Worm (Caenorhabditis elegans) whole organism, L4 larva: Measurements from ENCODE around the gene npr-37.

ENCODE experiments used
- T20F7.1 ChIP-seq: fragments of 200-800 bp; sonication (Bioruptor generic); optimal IDR thresholded peaks from 2 replicates; lab custom pipeline; 2018; ENCODE audit warnings: mild to moderate bottlenecking, missing genetic modification characterization, missing compliant biosample characterization
- T26A8.4 ChIP-seq: fragments of 200-800 bp; sonication (Bioruptor generic); IDR thresholded peaks from 2 replicates; pipeline ENCODE4 v1.3.6; 2022; ENCODE audit warnings: missing genetic modification characterization, missing compliant biosample characterization
- Y75B8A.6 ChIP-seq: fragments of 200-800 bp; sonication (Bioruptor generic); IDR thresholded peaks from 2 replicates; pipeline ENCODE4 v1.3.6; 2022; ENCODE audit warnings: missing genetic modification reagents, missing genetic modification characterization, missing compliant biosample characterization
- ZK337.2 ChIP-seq: fragments of 200-800 bp; sonication (Bioruptor generic); IDR thresholded peaks from 2 replicates; pipeline ENCODE4 v1.3.6; 2022; ENCODE audit warnings: missing genetic modification reagents, missing genetic modification characterization, missing compliant biosample characterization
- aha-1 ChIP-seq: fragments of 150-350 bp; peaks from one replicate; lab custom pipeline; 2014; ENCODE audit warnings: missing biosample characterization, missing genetic modification characterization
- aly-2 ChIP-seq: sonication (generic microtip); optimal IDR thresholded peaks from 2 replicates; lab custom pipeline; 2018; ENCODE audit warnings: missing biosample characterization, missing genetic modification characterization
- ceh-20 ChIP-seq: fragments of 200-800 bp; sonication (Bioruptor generic); IDR thresholded peaks from 2 replicates; pipeline ENCODE4 v1.3.6; 2022; ENCODE audit warnings: missing genetic modification reagents, missing genetic modification characterization, missing compliant biosample characterization
- ceh-44 ChIP-seq: fragments of 200-800 bp; sonication (Bioruptor generic); IDR thresholded peaks from 2 replicates; pipeline ENCODE4 v1.3.6; 2022; ENCODE audit warnings: missing genetic modification reagents, missing genetic modification characterization, missing compliant biosample characterization
- ceh-62 ChIP-seq: sonication (generic microtip); optimal IDR thresholded peaks from 2 replicates; lab custom pipeline; 2017; ENCODE audit warnings: missing biosample characterization, missing genetic modification characterization
- ces-1 ChIP-seq: fragments of 150-350 bp; sonication (generic microtip); optimal IDR thresholded peaks from 4 replicates; lab custom pipeline; 2014; ENCODE audit warnings: missing biosample characterization, missing genetic modification reagents, missing genetic modification characterization
- ctbp-1 ChIP-seq: fragments of 200-800 bp; sonication (Bioruptor generic); IDR thresholded peaks from 2 replicates; pipeline ENCODE4 v1.3.6; 2022; ENCODE audit warnings: missing genetic modification reagents, missing genetic modification characterization, missing compliant biosample characterization
- daf-19 ChIP-seq: fragments of 200-800 bp; sonication (Bioruptor generic); conservative IDR thresholded peaks from 2 replicates; pipeline ENCODE4 v1.3.6; 2022; ENCODE audit warnings: missing genetic modification characterization, missing compliant biosample characterization
- daf-8 ChIP-seq: fragments of 200-800 bp; sonication (Bioruptor generic); IDR thresholded peaks from 2 replicates; pipeline ENCODE4 v1.3.6; 2022; ENCODE audit warnings: missing genetic modification characterization, missing compliant biosample characterization
- dmd-6 ChIP-seq: fragments of 200-800 bp; sonication (Bioruptor generic); IDR thresholded peaks from 2 replicates; pipeline ENCODE4 v1.3.6; 2022; ENCODE audit warnings: missing genetic modification reagents, missing genetic modification characterization, missing compliant biosample characterization
- dpl-1 ChIP-seq: fragments of 150-350 bp; optimal IDR thresholded peaks from 2 replicates; lab custom pipeline; 2014; ENCODE audit warnings: missing biosample characterization, missing genetic modification reagents, missing genetic modification characterization
- egl-27 ChIP-seq: sonication (generic microtip); optimal IDR thresholded peaks from 3 replicates; lab custom pipeline; 2017; ENCODE audit warnings: missing biosample characterization, missing genetic modification reagents, missing genetic modification characterization
- hlh-11 ChIP-seq: fragments of 200-800 bp; sonication (Bioruptor generic); optimal IDR thresholded peaks from 2 replicates; lab custom pipeline; 2018; ENCODE audit warnings: mild to moderate bottlenecking, missing genetic modification characterization, missing compliant biosample characterization
- hlh-30 ChIP-seq: sonication (generic microtip); optimal IDR thresholded peaks from 2 replicates; lab custom pipeline; 2017; ENCODE audit warnings: antibody characterized with exemption, mild to moderate bottlenecking, missing genetic modification characterization, missing compliant biosample characterization; ENCODE audit not compliant: insufficient read depth
- lim-7 ChIP-seq: fragments of 200-800 bp; sonication (Bioruptor generic); IDR thresholded peaks from 2 replicates; pipeline ENCODE4 v1.3.6; 2022; ENCODE audit warnings: missing genetic modification characterization, missing compliant biosample characterization
- lin-38 ChIP-seq: fragments of 200-800 bp; sonication (Bioruptor generic); IDR thresholded peaks from 2 replicates; pipeline ENCODE4 v1.3.6; 2022; ENCODE audit warnings: missing genetic modification reagents, missing genetic modification characterization, missing compliant biosample characterization
- madf-9 ChIP-seq: fragments of 200-800 bp; sonication (Bioruptor generic); conservative IDR thresholded peaks from 2 replicates; pipeline ENCODE4 v1.3.6; 2022; ENCODE audit warnings: missing genetic modification reagents, missing genetic modification characterization, missing compliant biosample characterization
- mdl-1 ChIP-seq, 2 experiments: fragments of 150-350 bp in 1 of 2; sonication (generic microtip) in 1 of 2; optimal IDR thresholded peaks; 2 replicates each; lab custom pipeline; 2014 to 2017; ENCODE audit warnings: missing biosample characterization in 2 of 2, missing genetic modification characterization in 2 of 2
- mdt-29 ChIP-seq: fragments of 200-800 bp; sonication (Bioruptor generic); IDR thresholded peaks from 2 replicates; pipeline ENCODE4 v1.3.6; 2022; ENCODE audit warnings: missing genetic modification reagents, missing genetic modification characterization, missing compliant biosample characterization
- mes-2 ChIP-seq: sonication (generic microtip); optimal IDR thresholded peaks from 2 replicates; lab custom pipeline; 2016; ENCODE audit warnings: missing genotype, mild to moderate bottlenecking, missing genetic modification characterization, missing compliant biosample characterization; ENCODE audit not compliant: poor library complexity, severe bottlenecking
- mxl-3 ChIP-seq: fragments of 200-800 bp; sonication (Bioruptor generic); optimal IDR thresholded peaks from 2 replicates; lab custom pipeline; 2018; ENCODE audit warnings: mild to moderate bottlenecking, missing genetic modification characterization, missing compliant biosample characterization
- nhr-102 ChIP-seq: sonication (generic microtip); optimal IDR thresholded peaks from 2 replicates; lab custom pipeline; 2016; ENCODE audit warnings: mild to moderate bottlenecking, missing genetic modification characterization, moderate library complexity, missing compliant biosample characterization
- nhr-111 ChIP-seq: fragments of 200-800 bp; sonication (Bioruptor generic); optimal IDR thresholded peaks from 2 replicates; lab custom pipeline; 2018; ENCODE audit warnings: mild to moderate bottlenecking, missing genetic modification characterization, missing compliant biosample characterization
- nhr-28 ChIP-seq: fragments of 150-350 bp; optimal IDR thresholded peaks from 2 replicates; lab custom pipeline; 2014; ENCODE audit warnings: missing biosample characterization, missing genetic modification characterization
- nhr-6 ChIP-seq: fragments of 150-350 bp; optimal IDR thresholded peaks from 2 replicates; lab custom pipeline; 2014; ENCODE audit warnings: missing biosample characterization, missing genetic modification characterization
- php-3 ChIP-seq: fragments of 200-800 bp; sonication (Bioruptor generic); IDR thresholded peaks from 2 replicates; pipeline ENCODE4 v1.3.6; 2022; ENCODE audit warnings: missing genetic modification reagents, missing genetic modification characterization, missing compliant biosample characterization
- pqm-1 ChIP-seq: sonication (generic microtip); optimal IDR thresholded peaks from 2 replicates; lab custom pipeline; 2017; ENCODE audit warnings: missing biosample characterization, missing genetic modification characterization
- sdz-12 ChIP-seq: fragments of 200-800 bp; sonication (Bioruptor generic); optimal IDR thresholded peaks from 2 replicates; lab custom pipeline; 2018; ENCODE audit warnings: mild to moderate bottlenecking, missing genetic modification characterization, missing compliant biosample characterization
- skn-1 ChIP-seq: fragments of 150-350 bp; optimal IDR thresholded peaks from 2 replicates; lab custom pipeline; 2014; ENCODE audit warnings: missing biosample characterization, missing genetic modification characterization
- unc-62 ChIP-seq, 3 experiments: fragments of 150-350 bp in 1 of 3; sonication (generic microtip); optimal IDR thresholded peaks in 2 of 3; peaks in 1 of 3; 1 replicate in 1 of 3; 2 replicates in 2 of 3; lab custom pipeline; 2014 to 2017; ENCODE audit warnings: missing biosample characterization in 3 of 3, missing genetic modification characterization in 3 of 3, missing genetic modification reagents in 3 of 3, missing genotype in 1 of 3
- zfp-3 ChIP-seq: fragments of 200-800 bp; sonication (Bioruptor generic); conservative IDR thresholded peaks from 2 replicates; pipeline ENCODE4 v1.3.6; 2022; ENCODE audit warnings: missing genetic modification reagents, missing genetic modification characterization, missing compliant biosample characterization
- zip-2 ChIP-seq: fragments of 150-350 bp; optimal IDR thresholded peaks from 2 replicates; lab custom pipeline; 2014; ENCODE audit warnings: missing biosample characterization, missing genetic modification characterization
- ztf-7 ChIP-seq: fragments of 150-350 bp; optimal IDR thresholded peaks from 2 replicates; lab custom pipeline; 2014; ENCODE audit warnings: missing biosample characterization, missing genetic modification characterization

npr-37 gene

DNA sequence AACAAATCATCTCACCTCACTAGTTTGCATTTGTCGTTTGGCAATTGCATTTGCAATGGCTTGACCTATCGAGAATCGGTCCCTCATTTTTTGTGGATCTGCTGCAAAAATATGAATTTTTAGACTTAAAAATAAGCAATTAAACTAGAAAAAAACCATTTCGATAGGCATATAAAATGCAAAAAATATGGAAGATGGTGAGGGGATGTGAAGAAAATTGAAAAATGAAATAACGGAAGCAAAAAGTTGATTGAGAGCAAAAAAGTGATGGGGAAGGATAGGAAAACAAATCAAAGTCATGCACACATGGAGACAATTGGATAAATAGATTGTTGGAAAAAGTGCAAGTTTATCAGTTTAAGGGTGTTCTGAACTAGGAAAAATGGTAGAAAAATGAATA is at the start of gene npr-37:
TSS of gene npr-37 (minus strand) at position 101 of the 400 bp plus-strand sequence.
- TF ChIP-seq mdt-29 (GFP tag; lab: Robert Waterston, UW) = no peak
- peak; percentile 15 for TF ChIP-seq aha-1

DNA sequence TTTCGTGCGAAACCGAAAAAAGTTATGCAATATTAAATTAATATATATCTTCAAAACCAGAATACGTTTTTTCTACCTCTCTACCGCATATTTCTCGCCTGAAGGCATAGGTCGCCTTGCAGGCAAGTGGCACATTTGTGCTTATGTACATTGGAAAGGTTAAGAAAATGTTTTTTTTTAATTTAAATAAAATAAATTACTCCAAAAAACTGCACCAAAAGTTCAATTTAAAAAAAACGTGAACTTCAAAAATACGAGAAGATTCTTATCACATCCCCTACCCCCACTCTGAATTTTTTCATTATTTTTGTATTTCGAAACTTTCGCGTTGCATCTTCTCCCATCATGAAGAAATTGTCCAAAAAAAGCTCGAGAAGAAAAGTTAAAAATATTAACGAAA is 43.4 kb upstream of the npr-37 start, which contains the start of gene W03G1.2:
TSS of gene W03G1.2 (plus strand) at position 301 of the 400 bp plus-strand sequence.
- TF ChIP-seq ceh-62 (tag; lab: Kevin White, UChicago) (no peak), daf-8 (no peak), ceh-44 (GFP tag; lab: Robert Waterston, UW) (no peak), ZK337.2 (GFP tag; lab: Robert Waterston, UW) (no peak), ztf-7 (tag; lab: Kevin White, UChicago) (no peak), T20F7.1 (no peak), hlh-11 (tag; lab: Kevin White, UChicago) (no peak), lin-38 (GFP tag; lab: Robert Waterston, UW) (no peak), mes-2 (tag; lab: Kevin White, UChicago) (no peak), madf-9 (GFP tag; lab: Robert Waterston, UW) (no peak), zfp-3 (GFP tag; lab: Robert Waterston, UW) (no peak), mdl-1 (tag; optimal IDR thresholded peaks at IDR 0.05; lab: Kevin White, UChicago) (no peak)

DNA sequence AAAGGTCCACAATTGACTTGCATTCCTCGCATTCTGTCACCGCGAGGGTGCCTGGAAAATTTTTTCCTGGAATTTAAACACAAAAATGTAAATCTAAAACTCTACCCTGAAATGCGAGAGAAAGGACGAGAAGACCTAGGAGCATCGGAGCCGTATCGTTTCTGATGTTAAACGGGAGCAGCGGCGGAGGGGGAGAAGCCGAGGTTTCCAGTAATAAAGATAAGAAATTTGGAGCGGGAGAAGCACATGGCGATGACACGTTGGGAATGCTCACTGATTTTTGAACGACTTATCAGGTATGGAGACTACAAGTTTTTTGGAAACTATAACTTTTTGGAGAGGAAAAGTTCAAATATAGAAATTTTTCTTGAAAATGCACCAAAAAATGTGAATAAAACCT is 42.6 kb upstream of the npr-37 start, which contains the start of gene asm-3:
TSS of gene asm-3 (minus strand) at position 215 of the 400 bp plus-strand sequence.
- TF ChIP-seq nhr-102 (no peak), ceh-62 (tag; lab: Kevin White, UChicago) (no peak), hlh-30 (tag; lab: Kevin White, UChicago) (no peak), nhr-28 (tag; lab: Kevin White, UChicago) (peak; percentile 83), zip-2 (tag; lab: Kevin White, UChicago) (no peak), T26A8.4 (GFP tag; lab: Robert Waterston, UW) (no peak), ceh-20 (GFP tag; lab: Robert Waterston, UW) (no peak), egl-27 (no peak), lim-7 (no peak), lin-38 (GFP tag; lab: Robert Waterston, UW) (no peak), Y75B8A.6 (GFP tag; lab: Robert Waterston, UW) (no peak), nhr-111 (no peak), sdz-12 (GFP tag; lab: Kevin White, UChicago) (no peak), unc-62 (GFP tag; optimal IDR thresholded peaks at IDR 0.05 in 1 of 2; lab: Kevin White, UChicago) (no peak), unc-62 (tag; optimal IDR thresholded peaks at IDR 0.05; lab: Kevin White, UChicago) (no peak), dpl-1 (GFP tag; lab: Kevin White, UChicago) (no peak), ces-1 (GFP tag; lab: Kevin White, UChicago) (no peak), nhr-6 (tag; lab: Kevin White, UChicago) (no peak), ctbp-1 (GFP tag; lab: Robert Waterston, UW) (no peak), mdl-1 (tag; optimal IDR thresholded peaks at IDR 0.05; lab: Kevin White, UChicago) (peak in 1 of 2 experiments; percentile 37), php-3 (no peak), dmd-6 (peak; percentile 78), aly-2 (tag; lab: Kevin White, UChicago) (no peak), mxl-3 (GFP tag; lab: Kevin White, UChicago) (peak; percentile 75), pqm-1 (peak; percentile 45), skn-1 (tag; lab: Kevin White, UChicago) (no peak), daf-19 (GFP tag; lab: Robert Waterston, UW) (no peak), hlh-11 (tag; lab: Kevin White, UChicago) (peak; percentile 55)
